Fruit fly (Drosophila melanogaster): ENCODE measurements around the gene CG32719.

The CG32719 gene

dm6 chrX:7539126-7539525, 8.7 kb downstream of the CG32719 start:
- TF ChIP-seq Jra (GFP tag; optimal IDR thresholded peaks at IDR 0.05), result no peak
- no peak for TF ChIP-seq CG32264 (GFP tag; optimal IDR thresholded peaks at IDR 0.05)
- no peak for TF ChIP-seq GATAd (GFP tag; optimal IDR thresholded peaks at IDR 0.05)
- no peak for TF ChIP-seq brk (GFP tag; optimal IDR thresholded peaks at IDR 0.05)
- TF ChIP-seq OdsH (GFP tag; optimal IDR thresholded peaks at IDR 0.05), result no peak
- no peak for TF ChIP-seq Rel (GFP tag; optimal IDR thresholded peaks at IDR 0.05)
- TF ChIP-seq Rel (tag; optimal IDR thresholded peaks at IDR 0.05), result no peak
- TF ChIP-seq foxo (GFP tag; optimal IDR thresholded peaks at IDR 0.05), result peak in 1 of 2 experiments; percentile 8
- TF ChIP-seq ey (GFP tag; optimal IDR thresholded peaks at IDR 0.05), result peak; percentile 12
- no peak for TF ChIP-seq dsf (GFP tag; optimal IDR thresholded peaks at IDR 0.05; ENCODE audit: borderline replicate concordance)
- no peak for TF ChIP-seq psq (GFP tag; optimal IDR thresholded peaks at IDR 0.05)
- no peak for TF ChIP-seq sv (GFP tag; optimal IDR thresholded peaks at IDR 0.05)
- no peak for TF ChIP-seq Abd-B (GFP tag; optimal IDR thresholded peaks at IDR 0.05)
- no peak for TF ChIP-seq Hnf4 (GFP tag; optimal IDR thresholded peaks at IDR 0.05)

DNA sequence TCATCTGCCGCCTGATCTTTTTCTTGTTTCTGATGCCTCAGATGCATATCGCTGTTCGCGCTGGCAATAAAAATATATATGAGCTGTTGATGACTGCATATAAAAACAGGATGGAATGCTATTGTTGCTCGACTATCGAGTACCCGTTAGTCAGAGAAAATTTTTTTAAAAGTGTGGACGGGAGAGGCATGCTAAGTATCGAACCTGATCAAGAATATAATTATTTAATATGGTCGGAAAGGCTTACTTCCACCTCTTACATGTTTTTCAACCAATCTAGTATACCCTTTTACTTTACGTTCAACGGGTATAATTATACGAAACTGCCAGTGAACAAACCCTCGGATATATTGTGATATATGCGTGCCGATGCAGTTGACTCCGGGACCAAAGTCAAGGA, 10.0 kb downstream of the CG32719 start:
- TF ChIP-seq Sp1 (GFP tag; optimal IDR thresholded peaks at IDR 0.05) (no peak), woc (GFP tag; optimal IDR thresholded peaks at IDR 0.05) (peak; percentile 36), CrebA (GFP tag; optimal IDR thresholded peaks at IDR 0.05; ENCODE audit: borderline replicate concordance) (no peak), Hr83 (GFP tag; optimal IDR thresholded peaks at IDR 0.05; ENCODE audit: poor library complexity, severe bottlenecking) (no peak), OdsH (GFP tag; optimal IDR thresholded peaks at IDR 0.05) (peak; percentile 14), fru (GFP tag; optimal IDR thresholded peaks at IDR 0.05) (peak; percentile 5), GATAd (GFP tag; optimal IDR thresholded peaks at IDR 0.05) (no peak), Dif (GFP tag; optimal IDR thresholded peaks at IDR 0.05; ENCODE audit: partially characterized antibody) (no peak), HLH106 (tag; optimal IDR thresholded peaks at IDR 0.05) (peak; percentile 47), Hnf4 (GFP tag; optimal IDR thresholded peaks at IDR 0.05) (no peak), h (GFP tag; optimal IDR thresholded peaks at IDR 0.05) (peak; percentile 48), Dfd (GFP tag; optimal IDR thresholded peaks at IDR 0.05) (no peak), Jra (GFP tag; optimal IDR thresholded peaks at IDR 0.05) (no peak), dl (GFP tag; optimal IDR thresholded peaks at IDR 0.05; ENCODE audit: insufficient read depth in 1 of 2, partially characterized antibody in 2 of 2) (no peak), lola (GFP tag; optimal IDR thresholded peaks at IDR 0.05) (no peak), tai (GFP tag; optimal IDR thresholded peaks at IDR 0.05) (no peak), dmrt93B (GFP tag; optimal IDR thresholded peaks at IDR 0.05) (peak; percentile 16), ey (GFP tag; optimal IDR thresholded peaks at IDR 0.05) (peak; percentile 6), CG32264 (GFP tag; optimal IDR thresholded peaks at IDR 0.05) (no peak), Abd-B (GFP tag; optimal IDR thresholded peaks at IDR 0.05) (no peak), Mio (GFP tag; optimal IDR thresholded peaks at IDR 0.05) (no peak), sv (GFP tag; optimal IDR thresholded peaks at IDR 0.05) (no peak), dsf (GFP tag; optimal IDR thresholded peaks at IDR 0.05; ENCODE audit: borderline replicate concordance) (no peak), pan (optimal IDR thresholded peaks at IDR 0.05) (no peak), br (GFP tag; optimal IDR thresholded peaks at IDR 0.05) (no peak), jim (GFP tag; optimal IDR thresholded peaks at IDR 0.05) (no peak), N (GFP tag; optimal IDR thresholded peaks at IDR 0.05) (no peak), brk (GFP tag; optimal IDR thresholded peaks at IDR 0.05) (no peak), rgr (GFP tag; optimal IDR thresholded peaks at IDR 0.05) (no peak), usp (GFP tag; optimal IDR thresholded peaks at IDR 0.05) (no peak), Rel (GFP tag; optimal IDR thresholded peaks at IDR 0.05) (no peak), Rel (tag; optimal IDR thresholded peaks at IDR 0.05) (no peak), CG9705 (GFP tag; optimal IDR thresholded peaks at IDR 0.05) (no peak), psq (GFP tag; optimal IDR thresholded peaks at IDR 0.05) (no peak), Hr78 (GFP tag; optimal IDR thresholded peaks at IDR 0.05) (no peak), foxo (GFP tag; optimal IDR thresholded peaks at IDR 0.05) (peak in 1 of 2 experiments; percentile 39), Vsx2 (GFP tag; optimal IDR thresholded peaks at IDR 0.05; ENCODE audit: partially characterized antibody) (no peak), sage (GFP tag; optimal IDR thresholded peaks at IDR 0.05) (no peak), Myc (optimal IDR thresholded peaks at IDR 0.05) (no peak)

- TF ChIP-seq dsf (GFP tag; optimal IDR thresholded peaks at IDR 0.05; ENCODE audit: borderline replicate concordance) (no peak), fru (GFP tag; optimal IDR thresholded peaks at IDR 0.05) (no peak), brk (GFP tag; optimal IDR thresholded peaks at IDR 0.05) (no peak), tai (GFP tag; optimal IDR thresholded peaks at IDR 0.05) (no peak), Hr78 (GFP tag; optimal IDR thresholded peaks at IDR 0.05) (no peak), Mio (GFP tag; optimal IDR thresholded peaks at IDR 0.05) (no peak), foxo (GFP tag; optimal IDR thresholded peaks at IDR 0.05) (no peak), Vsx2 (GFP tag; optimal IDR thresholded peaks at IDR 0.05; ENCODE audit: partially characterized antibody) (no peak), ey (GFP tag; optimal IDR thresholded peaks at IDR 0.05) (no peak), Rel (GFP tag; optimal IDR thresholded peaks at IDR 0.05) (no peak), Rel (tag; optimal IDR thresholded peaks at IDR 0.05) (no peak), Hnf4 (GFP tag; optimal IDR thresholded peaks at IDR 0.05) (no peak), CG32264 (GFP tag; optimal IDR thresholded peaks at IDR 0.05) (no peak), usp (GFP tag; optimal IDR thresholded peaks at IDR 0.05) (no peak), HLH106 (tag; optimal IDR thresholded peaks at IDR 0.05) (no peak), sage (GFP tag; optimal IDR thresholded peaks at IDR 0.05) (no peak)
These were observed 10.9 kb downstream of the CG32719 start, which contains the start of gene CG32720 for dm6 chrX:7536859-7537258. Gene CG32720 (minus strand): TSS chrX:7536959.
